Worm (Caenorhabditis elegans): ENCODE results near the gene M110.9.

DNA sequence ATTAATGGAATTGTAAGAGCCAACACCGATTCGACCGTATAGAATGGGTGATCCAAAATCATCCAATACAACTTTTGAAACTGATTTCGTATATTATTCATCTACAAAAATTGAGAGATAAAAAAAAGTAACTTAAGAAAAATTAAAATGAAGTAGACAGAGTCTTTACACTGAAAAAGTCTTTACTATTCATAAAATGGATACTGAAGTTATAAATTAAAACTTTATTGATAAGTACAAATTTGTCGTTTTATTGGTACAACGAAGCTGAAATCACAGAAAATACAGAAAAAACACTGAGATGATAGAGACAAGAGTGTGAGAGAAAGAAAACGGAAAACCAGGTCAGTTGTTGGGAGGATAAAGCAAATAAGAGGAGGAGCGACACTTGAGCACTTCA, 16.7 kb upstream of the M110.9 start, which contains the start of gene M110.10:
- TF ChIP-seq nhr-28 (tag; optimal IDR thresholded peaks at IDR 0.05) = no peak
- no peak for TF ChIP-seq lin-15B (tag; optimal IDR thresholded peaks at IDR 0.05)
- no peak for TF ChIP-seq hif-1 (tag; optimal IDR thresholded peaks at IDR 0.05)
- TF ChIP-seq nhr-41 (GFP tag; IDR thresholded peaks at IDR 0.05) = no peak

Measured in whole organism, L4 larva.